Worm (Caenorhabditis elegans): ENCODE data around the gene npp-8.

DNA sequence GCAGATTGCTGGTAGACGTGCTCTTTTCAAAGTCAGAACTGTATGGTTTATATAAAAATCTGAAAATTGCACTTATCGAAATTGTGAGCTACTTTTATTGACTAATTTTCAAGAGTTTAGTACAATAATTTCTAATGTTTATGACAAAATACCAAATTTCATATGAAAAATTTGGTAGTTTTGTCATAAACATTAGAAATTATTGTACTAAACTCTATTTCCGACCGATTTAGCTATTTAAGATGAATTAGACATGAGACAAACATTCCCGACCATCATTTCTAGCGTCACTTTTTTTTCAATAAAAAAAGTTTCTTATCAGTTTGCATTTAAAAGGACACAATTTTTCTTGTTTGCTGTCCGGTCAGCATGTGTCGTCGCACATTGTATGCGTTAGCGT, 45.0 kb downstream of the npp-8 start, which contains the start of gene tag-244:
- no peak for TF ChIP-seq lsy-2 (tag; optimal IDR thresholded peaks at IDR 0.05)
- no peak for TF ChIP-seq nhr-77 (tag; optimal IDR thresholded peaks at IDR 0.05)
- TF ChIP-seq nhr-76 (tag; optimal IDR thresholded peaks at IDR 0.05), result no peak
- no peak for TF ChIP-seq lir-3 (tag; optimal IDR thresholded peaks at IDR 0.05; ENCODE audit: poor library complexity)
- TF ChIP-seq alr-1 (tag; optimal IDR thresholded peaks at IDR 0.05; ENCODE audit: borderline replicate concordance), result no peak
- TF ChIP-seq jun-1 (tag; optimal IDR thresholded peaks at IDR 0.05), result no peak
